Fruit fly (Drosophila melanogaster): Measurements from ENCODE around the gene CG7829.

Gene CG7829

DNA sequence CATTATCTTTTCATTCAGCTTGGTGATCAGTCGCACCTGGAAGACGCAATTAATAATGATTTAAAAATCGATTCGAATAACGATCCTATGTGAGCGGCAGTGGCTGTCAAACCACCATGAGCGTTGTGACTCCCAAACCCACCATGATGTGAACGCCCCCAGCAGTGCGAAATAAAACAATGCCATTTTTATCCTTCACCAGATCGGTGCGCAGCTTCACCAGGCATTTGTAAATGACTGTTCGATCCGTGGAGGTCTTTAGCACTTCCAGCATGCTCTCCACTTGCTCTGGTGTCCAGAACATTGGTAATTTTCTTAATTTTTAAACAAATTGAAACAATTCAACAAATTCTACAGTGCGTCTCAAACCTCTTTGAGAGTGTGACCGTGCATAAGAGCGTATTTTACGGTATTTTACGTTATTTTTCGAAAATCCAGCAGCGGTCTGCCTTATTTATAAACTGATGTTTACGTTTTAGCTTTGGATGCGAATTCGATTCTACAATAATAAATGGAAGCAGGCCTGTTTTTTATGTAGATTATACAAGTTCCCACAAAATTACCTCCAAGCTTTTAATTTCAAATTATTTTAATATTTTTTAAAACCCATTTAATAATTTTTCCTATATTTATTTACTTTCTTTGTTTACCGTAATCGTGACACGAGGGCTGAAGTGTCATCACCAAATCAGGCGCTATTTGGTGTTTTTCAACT is 18.4 kb downstream of the CG7829 start, which contains the start of the genes Rnb and Drice (continued):
- TF ChIP-seq CG8924 (tag; optimal IDR thresholded peaks at IDR 0.05) (peak; percentile 70), CG10267 (tag; optimal IDR thresholded peaks at IDR 0.05) (peak; percentile 57), gsb-n (tag; optimal IDR thresholded peaks at IDR 0.05) (no peak), CG15011 (GFP tag; optimal IDR thresholded peaks at IDR 0.05) (no peak), ewg (GFP tag; optimal IDR thresholded peaks at IDR 0.05) (no peak), CG30403 (GFP tag; optimal IDR thresholded peaks at IDR 0.05) (peak; percentile 54), Spps (tag; optimal IDR thresholded peaks at IDR 0.05) (peak; percentile 26), CG17829 (tag; optimal IDR thresholded peaks at IDR 0.05) (peak; percentile 68), CG4730 (GFP tag; IDR thresholded peaks at IDR 0.05) (no peak), CG11695 (GFP tag; IDR thresholded peaks at IDR 0.05) (no peak), CG33213 (GFP tag; optimal IDR thresholded peaks at IDR 0.05) (no peak), tx (GFP tag; optimal IDR thresholded peaks at IDR 0.05) (no peak), CG4617 (GFP tag; optimal IDR thresholded peaks at IDR 0.05; ENCODE audit: borderline replicate concordance) (peak; percentile 10), Doc3 (GFP tag; IDR thresholded peaks at IDR 0.05; ENCODE audit: partially characterized antibody) (peak; percentile 72), knrl (GFP tag; IDR thresholded peaks at IDR 0.05; ENCODE audit: partially characterized antibody) (peak; percentile 66), CG15269 (tag; optimal IDR thresholded peaks at IDR 0.05) (no peak), Deaf1 (tag; optimal IDR thresholded peaks at IDR 0.05) (no peak), crol (GFP tag; IDR thresholded peaks at IDR 0.05) (no peak), MTF-1 (GFP tag; optimal IDR thresholded peaks at IDR 0.05; ENCODE audit: borderline replicate concordance) (no peak), CG16813 (GFP tag; IDR thresholded peaks at IDR 0.05; ENCODE audit: partially characterized antibody) (peak; percentile 71), CG17385 (GFP tag; optimal IDR thresholded peaks at IDR 0.05) (no peak), Abd-B (GFP tag; optimal IDR thresholded peaks at IDR 0.05) (no peak), zf30C (GFP tag; optimal IDR thresholded peaks at IDR 0.05) (no peak), Scr (GFP tag; IDR thresholded peaks at IDR 0.05; ENCODE audit: partially characterized antibody) (peak; percentile 79), lbe (GFP tag; optimal IDR thresholded peaks at IDR 0.05) (peak; percentile 76), bowl (GFP tag; IDR thresholded peaks at IDR 0.05) (no peak), D19B (GFP tag; optimal IDR thresholded peaks at IDR 0.05) (no peak), Trl (optimal IDR thresholded peaks at IDR 0.05) (no peak), Trl (GFP tag; optimal IDR thresholded peaks at IDR 0.05) (no peak), Med (GFP tag) (peak; percentile 85), CG17328 (GFP tag; IDR thresholded peaks at IDR 0.05) (peak; percentile 27; the same call in 1 of the 2 replicates), eyg (GFP tag; optimal IDR thresholded peaks at IDR 0.05) (no peak), CG10147 (GFP tag; optimal IDR thresholded peaks at IDR 0.05) (peak; percentile 54), CG12744 (GFP tag; optimal IDR thresholded peaks at IDR 0.05) (no peak), CG3281 (GFP tag; optimal IDR thresholded peaks at IDR 0.05) (peak; percentile 56), twi (tag; optimal IDR thresholded peaks at IDR 0.05) (no peak), trh (GFP tag; optimal IDR thresholded peaks at IDR 0.05) (no peak), CG15696 (tag; optimal IDR thresholded peaks at IDR 0.05) (peak; percentile 84), az2 (GFP tag; optimal IDR thresholded peaks at IDR 0.05) (peak; percentile 20), dm (GFP tag; optimal IDR thresholded peaks at IDR 0.05) (no peak), en (GFP tag; optimal IDR thresholded peaks at IDR 0.05) (no peak), CG4707 (GFP tag; optimal IDR thresholded peaks at IDR 0.05) (no peak), CG43689 (GFP tag; IDR thresholded peaks at IDR 0.05) (no peak), CG8089 (GFP tag; optimal IDR thresholded peaks at IDR 0.05) (no peak), Elba2 (GFP tag; optimal IDR thresholded peaks at IDR 0.05) (no peak), pnt (GFP tag; optimal IDR thresholded peaks at IDR 0.05) (no peak), Six4 (GFP tag; optimal IDR thresholded peaks at IDR 0.05) (no peak), sna (GFP tag; IDR thresholded peaks at IDR 0.05; ENCODE audit: partially characterized antibody) (peak; percentile 74), CG8478 (optimal IDR thresholded peaks at IDR 0.05) (no peak), ac (GFP tag; optimal IDR thresholded peaks at IDR 0.05) (no peak)

Data from whole organism, embryonic.